Worm (Caenorhabditis elegans) whole organism, L1 larva: ENCODE results near the gene F17C11.2.

Experiments
- F16B12.6 ChIP-seq: fragments of 150-350 bp; optimal IDR thresholded peaks from 2 replicates; lab custom pipeline; 2014; ENCODE audit warnings: missing biosample characterization, missing genetic modification characterization
- Y116A8C.19 ChIP-seq: sonication (generic microtip); optimal IDR thresholded peaks from 2 replicates; lab custom pipeline; 2016; ENCODE audit warnings: missing compliant biosample characterization, missing genetic modification characterization, borderline replicate concordance
- blmp-1 ChIP-seq: fragments of 150-350 bp; optimal IDR thresholded peaks from 2 replicates; lab custom pipeline; 2014; ENCODE audit warnings: missing biosample characterization, missing genetic modification characterization
- ceh-8 ChIP-seq: fragments of 200-800 bp; sonication (Bioruptor generic); optimal IDR thresholded peaks from 2 replicates; lab custom pipeline; 2018; ENCODE audit warnings: mild to moderate bottlenecking, missing genetic modification characterization, moderate library complexity, missing compliant biosample characterization
- ceh-88 ChIP-seq: fragments of 200-800 bp; sonication (Bioruptor generic); IDR thresholded peaks from 2 replicates; pipeline ENCODE4 v1.3.6; 2022; ENCODE audit warnings: missing genetic modification characterization, missing compliant biosample characterization
- efl-1 ChIP-seq, 4 experiments: fragments of 150-350 bp; optimal IDR thresholded peaks in 3 of 4; peaks in 1 of 4; 1 replicate in 1 of 4; 2 replicates in 3 of 4; lab custom pipeline; 2014; ENCODE audit warnings: missing biosample characterization in 2 of 4, missing genetic modification characterization in 2 of 4, missing genetic modification reagents in 2 of 4
- elt-2 ChIP-seq: sonication (generic microtip); optimal IDR thresholded peaks from 2 replicates; lab custom pipeline; 2016; ENCODE audit warnings: missing genetic modification characterization, mild to moderate bottlenecking, inconsistent platforms, missing compliant biosample characterization, missing genetic modification reagents
- elt-3 ChIP-seq, 6 experiments: fragments of 150-350 bp in 1 of 6; sonication (generic microtip); optimal IDR thresholded peaks; 2 replicates each; lab custom pipeline; 2017 to 2018; ENCODE audit warnings: missing biosample characterization in 6 of 6, missing genetic modification characterization in 6 of 6, inconsistent platforms in 1 of 6
- fkh-10 ChIP-seq: sonication (generic microtip); optimal IDR thresholded peaks from 2 replicates; lab custom pipeline; 2017; ENCODE audit warnings: missing biosample characterization, missing genetic modification reagents, missing genetic modification characterization
- fos-1 ChIP-seq: fragments of 150-350 bp; optimal IDR thresholded peaks from 2 replicates; lab custom pipeline; 2014; ENCODE audit warnings: missing biosample characterization, missing genetic modification characterization
- hlh-17 ChIP-seq: fragments of 200-800 bp; sonication (Bioruptor generic); optimal IDR thresholded peaks from 2 replicates; lab custom pipeline; 2018; ENCODE audit warnings: missing genetic modification characterization, mild to moderate bottlenecking, missing compliant biosample characterization, moderate library complexity, borderline replicate concordance
- isw-1 ChIP-seq: fragments of 200-800 bp; sonication (Bioruptor generic); IDR thresholded peaks from 2 replicates; pipeline ENCODE4 v1.3.6; 2022; ENCODE audit warnings: missing genetic modification characterization, missing compliant biosample characterization
- lsy-2 ChIP-seq, 2 experiments: fragments of 150-350 bp; optimal IDR thresholded peaks; 2 replicates each; lab custom pipeline; 2014; ENCODE audit warnings: missing biosample characterization in 2 of 2, missing genetic modification characterization in 2 of 2
- mdl-1 ChIP-seq, 2 experiments: fragments of 150-350 bp; optimal IDR thresholded peaks; 2 replicates each; lab custom pipeline; 2014 to 2017; ENCODE audit warnings: missing biosample characterization in 2 of 2, missing genetic modification characterization in 2 of 2, inconsistent platforms in 1 of 2
- mep-1 ChIP-seq: fragments of 150-350 bp; optimal IDR thresholded peaks from 2 replicates; lab custom pipeline; 2014; ENCODE audit warnings: missing biosample characterization, missing genetic modification characterization
- nhr-12 ChIP-seq: sonication (generic microtip); optimal IDR thresholded peaks from 2 replicates; lab custom pipeline; 2017; ENCODE audit warnings: missing biosample characterization, missing genetic modification characterization
- nhr-20 ChIP-seq: sonication (generic microtip); optimal IDR thresholded peaks from 2 replicates; lab custom pipeline; 2016; ENCODE audit warnings: mild to moderate bottlenecking, missing genetic modification characterization, missing compliant biosample characterization
- nhr-47 ChIP-seq: sonication (generic microtip); optimal IDR thresholded peaks from 2 replicates; lab custom pipeline; 2016; ENCODE audit warnings: mild to moderate bottlenecking, missing genetic modification characterization, moderate library complexity, missing compliant biosample characterization
- nhr-71 ChIP-seq: sonication (generic microtip); optimal IDR thresholded peaks from 2 replicates; lab custom pipeline; 2016; ENCODE audit warnings: mild to moderate bottlenecking, missing genetic modification characterization, moderate library complexity, missing compliant biosample characterization
- nhr-76 ChIP-seq: sonication (generic microtip); optimal IDR thresholded peaks from 2 replicates; lab custom pipeline; 2017; ENCODE audit warnings: missing biosample characterization, missing genetic modification characterization
- nhr-84 ChIP-seq: sonication (generic microtip); optimal IDR thresholded peaks from 2 replicates; lab custom pipeline; 2017; ENCODE audit warnings: missing biosample characterization, missing genetic modification characterization
- nhr-85 ChIP-seq: sonication (generic microtip); peaks from one replicate; lab custom pipeline; 2016; ENCODE audit warnings: missing genetic modification characterization, inconsistent platforms, missing compliant biosample characterization
- pax-3 ChIP-seq: fragments of 200-800 bp; sonication (Bioruptor generic); optimal IDR thresholded peaks from 2 replicates; lab custom pipeline; 2018; ENCODE audit warnings: mild to moderate bottlenecking, missing genetic modification characterization, moderate library complexity, missing compliant biosample characterization
- rnt-1 ChIP-seq: sonication (generic microtip); optimal IDR thresholded peaks from 2 replicates; lab custom pipeline; 2016; ENCODE audit warnings: mild to moderate bottlenecking, missing genetic modification characterization, moderate library complexity, missing compliant biosample characterization
- snpc-4 ChIP-seq: fragments of 150-350 bp; optimal IDR thresholded peaks from 2 replicates; lab custom pipeline; 2014; ENCODE audit warnings: missing biosample characterization, missing genetic modification characterization
- snu-23 ChIP-seq: sonication (generic microtip); optimal IDR thresholded peaks from 2 replicates; lab custom pipeline; 2016; ENCODE audit warnings: missing genetic modification characterization, missing compliant biosample characterization
- sup-37 ChIP-seq: fragments of 200-800 bp; sonication (Bioruptor generic); optimal IDR thresholded peaks from 2 replicates; lab custom pipeline; 2018; ENCODE audit warnings: mild to moderate bottlenecking, missing genetic modification characterization, missing compliant biosample characterization
- swsn-7 ChIP-seq: sonication (generic microtip); optimal IDR thresholded peaks from 2 replicates; lab custom pipeline; 2016; ENCODE audit warnings: missing genetic modification characterization, missing compliant biosample characterization
- tlp-1 ChIP-seq: fragments of 150-350 bp; optimal IDR thresholded peaks from 2 replicates; lab custom pipeline; 2014; ENCODE audit warnings: missing biosample characterization, missing genetic modification characterization
- unc-30 ChIP-seq: sonication (generic microtip); optimal IDR thresholded peaks from 2 replicates; lab custom pipeline; 2017; ENCODE audit warnings: missing biosample characterization, missing genetic modification characterization
- unc-62 ChIP-seq: fragments of 150-350 bp; optimal IDR thresholded peaks from 2 replicates; lab custom pipeline; 2014; ENCODE audit warnings: missing biosample characterization, missing genetic modification reagents, missing genetic modification characterization
- unc-98 ChIP-seq: fragments of 200-800 bp; sonication (Bioruptor generic); IDR thresholded peaks from 2 replicates; pipeline ENCODE4 v1.3.6; 2022; ENCODE audit warnings: missing genetic modification characterization, missing compliant biosample characterization
- xbp-1 ChIP-seq: sonication (generic microtip); optimal IDR thresholded peaks from 2 replicates; lab custom pipeline; 2016; ENCODE audit warnings: missing genetic modification characterization, missing compliant biosample characterization

Gene F17C11.2

DNA sequence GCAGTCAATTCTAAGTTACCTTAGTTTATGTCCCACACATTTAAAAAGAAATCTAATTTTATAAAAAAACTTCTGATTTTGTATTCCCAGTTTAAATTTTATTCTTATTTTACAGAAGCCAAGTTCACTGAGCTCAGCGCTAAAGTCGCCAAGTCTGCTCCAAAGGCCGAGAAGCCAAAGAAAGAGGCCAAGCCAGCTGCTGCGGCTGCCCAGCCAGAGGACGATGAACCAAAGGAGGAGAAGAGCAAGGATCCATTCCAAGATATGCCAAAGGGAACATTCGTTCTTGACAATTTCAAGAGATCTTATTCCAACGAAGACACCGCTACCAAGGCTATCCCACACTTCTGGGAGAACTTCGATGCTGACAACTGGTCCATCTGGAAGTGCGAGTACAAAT is 18.8 kb downstream of the F17C11.2 start:
- TF ChIP-seq efl-1 (optimal IDR thresholded peaks at IDR 0.05; lab: Kevin White, UChicago) (no peak), efl-1 (GFP tag; optimal IDR thresholded peaks at IDR 0.05 in 1 of 2; lab: Kevin White, UChicago) (peak in 1 of 2 experiments; percentile 17), nhr-71 (tag; lab: Kevin White, UChicago) (no peak)

DNA sequence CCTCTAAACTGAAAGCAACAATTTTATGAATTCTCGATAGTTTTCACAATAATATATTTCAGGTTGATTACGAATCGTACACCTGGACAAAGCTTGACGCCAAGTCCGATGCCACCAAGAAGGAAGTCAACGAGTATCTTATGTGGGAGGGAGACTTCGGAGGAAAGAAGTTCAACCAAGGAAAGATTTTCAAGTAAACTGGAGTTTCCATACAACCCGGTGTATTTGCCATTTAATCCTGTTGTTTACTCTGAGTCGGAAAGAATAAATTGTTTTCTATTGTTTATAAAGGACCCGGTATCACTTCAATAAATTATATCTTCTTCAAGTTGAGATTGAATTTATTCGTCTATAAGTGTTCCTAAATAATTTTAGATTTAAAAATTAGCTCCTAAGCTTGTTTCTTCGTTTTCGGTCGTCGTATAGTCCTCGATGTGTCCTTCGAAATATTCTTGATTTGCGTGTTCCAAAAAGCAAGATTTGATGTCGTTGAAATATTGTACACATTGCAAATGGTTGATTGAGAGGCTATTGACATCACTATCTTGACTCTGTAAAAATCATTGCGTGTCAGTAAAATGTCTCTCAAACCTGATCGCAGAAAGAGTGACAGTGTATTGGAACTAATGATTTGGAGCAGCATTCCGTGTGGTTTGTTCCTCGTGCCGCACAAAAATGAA is 19.7 kb downstream of the F17C11.2 start:
- TF ChIP-seq ceh-88 (GFP tag; lab: Robert Waterston, UW) (no peak), efl-1 (optimal IDR thresholded peaks at IDR 0.05; lab: Kevin White, UChicago) (no peak), efl-1 (GFP tag; optimal IDR thresholded peaks at IDR 0.05 in 1 of 2; lab: Kevin White, UChicago) (peak in 1 of 2 experiments; percentile 24), nhr-85 (tag; lab: Kevin White, UChicago) (peak; percentile 4), nhr-47 (tag; lab: Kevin White, UChicago) (no peak), rnt-1 (tag; lab: Kevin White, UChicago) (no peak), lsy-2 (tag; optimal IDR thresholded peaks at IDR 0.05; lab: Kevin White, UChicago) (peak in 1 of 2 experiments; percentile 27), unc-30 (no peak), F16B12.6 (tag; lab: Kevin White, UChicago) (no peak), unc-98 (GFP tag; lab: Robert Waterston, UW) (no peak)

DNA sequence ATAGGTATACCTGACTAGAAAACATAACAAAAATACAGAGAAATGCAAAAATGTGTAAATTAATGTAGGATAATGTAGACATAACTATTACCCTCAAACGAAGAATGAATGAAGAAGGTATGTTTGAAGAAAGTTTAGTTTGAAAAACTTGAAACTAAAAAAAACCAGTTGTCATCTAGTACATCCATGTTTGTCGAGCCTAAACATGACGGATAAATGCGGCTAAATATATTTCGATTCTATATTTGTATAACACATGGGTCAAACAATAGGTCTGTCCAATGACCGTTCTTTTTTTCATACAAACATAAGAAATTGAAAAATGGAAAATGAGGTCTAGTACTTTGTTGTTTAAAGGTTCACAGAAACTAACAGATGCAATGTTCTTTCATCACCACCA is 22.0 kb downstream of the F17C11.2 start, which contains the start of gene F17C11.22:
TSS of gene F17C11.22 (minus strand) at position 101 of the 400 bp plus-strand sequence.
- TF ChIP-seq efl-1 (optimal IDR thresholded peaks at IDR 0.05; lab: Kevin White, UChicago): no peak
- TF ChIP-seq efl-1 (GFP tag; optimal IDR thresholded peaks at IDR 0.05 in 1 of 2; lab: Kevin White, UChicago): peak in 1 of 2 experiments; percentile 58
- no peak for TF ChIP-seq mep-1 (tag; lab: Kevin White, UChicago)
- TF ChIP-seq, all 84 proteins: peak for 1

DNA sequence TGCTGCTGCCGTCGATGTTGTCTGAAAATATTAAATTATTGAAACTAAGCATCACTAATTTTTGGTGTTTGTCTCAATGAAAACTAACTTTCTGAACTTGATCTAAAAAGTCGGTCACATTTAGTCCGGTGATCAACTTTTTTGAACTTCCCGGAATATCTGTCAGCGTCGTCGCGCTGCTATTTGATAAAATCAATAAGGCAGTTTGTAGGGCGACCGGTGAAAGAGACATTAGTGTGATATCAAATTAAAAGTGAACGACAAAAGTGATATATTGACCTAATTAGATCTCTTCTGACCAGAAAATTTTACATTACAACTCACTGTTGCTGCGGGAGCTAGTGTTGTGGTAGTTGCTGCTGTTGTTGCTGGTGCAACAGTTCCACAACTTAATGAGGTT is 22.9 kb downstream of the F17C11.2 start:
- no peak for TF ChIP-seq swsn-7 (tag; lab: Kevin White, UChicago)
- no peak for TF ChIP-seq sup-37 (GFP tag; lab: Kevin White, UChicago)
- TF ChIP-seq hlh-17 (GFP tag; lab: Kevin White, UChicago): no peak
- TF ChIP-seq fkh-10 (GFP tag; lab: Kevin White, UChicago): no peak
- no peak for TF ChIP-seq snu-23
- no peak for TF ChIP-seq snpc-4
- no peak for TF ChIP-seq nhr-84 (tag; lab: Kevin White, UChicago)
- TF ChIP-seq isw-1: no peak
- TF ChIP-seq Y116A8C.19 (tag; lab: Kevin White, UChicago): no peak
- no peak for TF ChIP-seq fos-1 (tag; lab: Kevin White, UChicago)
- TF ChIP-seq tlp-1 (tag; lab: Kevin White, UChicago): no peak
- no peak for TF ChIP-seq nhr-12 (tag; lab: Kevin White, UChicago)
- TF ChIP-seq mdl-1 (tag; optimal IDR thresholded peaks at IDR 0.05; lab: Kevin White, UChicago): no peak
- TF ChIP-seq nhr-85 (tag; lab: Kevin White, UChicago): peak; percentile 23
- TF ChIP-seq unc-62 (GFP tag; lab: Kevin White, UChicago): no peak
- no peak for TF ChIP-seq pax-3 (tag; lab: Kevin White, UChicago)
- no peak for TF ChIP-seq elt-2 (tag; lab: Kevin White, UChicago)
- TF ChIP-seq xbp-1 (tag; lab: Kevin White, UChicago): no peak
- peak; percentile 90 for TF ChIP-seq blmp-1 (tag; lab: Kevin White, UChicago)
- no peak for TF ChIP-seq nhr-76 (tag; lab: Kevin White, UChicago)
- no peak for TF ChIP-seq nhr-20
- peak in 1 of 6 experiments; percentile 10 for TF ChIP-seq elt-3 (tag; optimal IDR thresholded peaks at IDR 0.05; lab: Kevin White, UChicago)
- TF ChIP-seq ceh-8 (GFP tag; lab: Kevin White, UChicago): no peak
- no peak for TF ChIP-seq unc-30
